Worm (Caenorhabditis elegans): ENCODE results near the gene tsp-14.

tsp-14 gene

ce11 chrX:4844765-4845164 lies 32.0 kb downstream of the tsp-14 start:
- TF ChIP-seq irx-1 (tag; optimal IDR thresholded peaks at IDR 0.05) (no peak), F16B12.6 (tag; optimal IDR thresholded peaks at IDR 0.05) (no peak), C16A3.4 (tag; optimal IDR thresholded peaks at IDR 0.05) (no peak), fkh-8 (tag; optimal IDR thresholded peaks at IDR 0.05) (no peak), nhr-84 (tag; optimal IDR thresholded peaks at IDR 0.05) (no peak), C04F5.9 (tag; optimal IDR thresholded peaks at IDR 0.05) (no peak), mab-9 (GFP tag; IDR thresholded peaks at IDR 0.05) (no peak)

- TF ChIP-seq nhr-85 (tag) (no peak), unc-30 (tag; optimal IDR thresholded peaks at IDR 0.05) (no peak), nhr-28 (tag; optimal IDR thresholded peaks at IDR 0.05) (no peak), ets-5 (GFP tag; IDR thresholded peaks at IDR 0.05) (no peak), egl-13 (tag; optimal IDR thresholded peaks at IDR 0.05) (no peak), egl-27 (tag; optimal IDR thresholded peaks at IDR 0.05) (no peak), snpc-4 (tag; optimal IDR thresholded peaks at IDR 0.05) (no peak), ceh-8 (GFP tag; optimal IDR thresholded peaks at IDR 0.05) (no peak), nhr-12 (tag; optimal IDR thresholded peaks at IDR 0.05) (no peak), snu-23 (GFP tag; optimal IDR thresholded peaks at IDR 0.05) (no peak), irx-1 (tag; optimal IDR thresholded peaks at IDR 0.05) (no peak), ceh-90 (tag; optimal IDR thresholded peaks at IDR 0.05) (no peak), C04F5.9 (tag; optimal IDR thresholded peaks at IDR 0.05) (no peak)
Observed at ce11 chrX:4842305-4842704, 34.5 kb downstream of the tsp-14 start.

DNA sequence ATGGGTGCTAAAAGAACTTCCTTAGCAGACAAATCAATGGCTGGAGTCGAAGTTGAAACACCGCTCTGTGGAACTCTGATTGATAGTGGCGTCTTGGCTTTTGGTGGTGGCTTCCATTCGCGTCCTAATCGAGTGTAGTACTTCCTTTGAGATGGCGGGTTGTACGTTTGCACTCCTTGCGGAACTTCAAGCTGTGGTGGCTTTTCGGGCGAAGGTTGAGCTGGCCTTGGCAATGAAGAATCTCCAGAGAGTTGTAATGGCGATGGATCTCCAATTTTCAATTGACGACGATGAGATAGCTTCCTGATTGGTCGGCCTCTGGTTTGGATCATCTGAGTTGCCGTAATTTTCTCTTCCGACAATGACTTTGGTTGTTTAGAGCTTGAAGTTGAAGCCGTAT lies 36.1 kb downstream of the tsp-14 start:
- TF ChIP-seq jun-1 (tag; optimal IDR thresholded peaks at IDR 0.05) (no peak), nhr-12 (tag; optimal IDR thresholded peaks at IDR 0.05) (no peak), efl-1 (optimal IDR thresholded peaks at IDR 0.05) (no peak), efl-1 (GFP tag; optimal IDR thresholded peaks at IDR 0.05 in 1 of 2) (no peak), lin-13 (GFP tag; optimal IDR thresholded peaks at IDR 0.05) (no peak)

- no peak for TF ChIP-seq pax-3 (tag; optimal IDR thresholded peaks at IDR 0.05)
- peak; percentile 64 for TF ChIP-seq elt-2 (tag; optimal IDR thresholded peaks at IDR 0.05)
Observed at ce11 chrX:4822262-4822661, 54.5 kb downstream of the tsp-14 start, which contains the start of gene R08E3.1. TSS of gene R08E3.1 (plus strand) at chrX:4822647.

- TF ChIP-seq elt-2 (tag; optimal IDR thresholded peaks at IDR 0.05) = peak; percentile 33
- no peak for TF ChIP-seq fkh-10 (GFP tag; optimal IDR thresholded peaks at IDR 0.05)
Observed at ce11 chrX:4821602-4822001, 55.2 kb downstream of the tsp-14 start.

- no peak for TF ChIP-seq ceh-90 (tag; optimal IDR thresholded peaks at IDR 0.05)
- TF ChIP-seq hlh-4 (tag; optimal IDR thresholded peaks at IDR 0.05) = no peak
- TF ChIP-seq zip-4 (GFP tag; optimal IDR thresholded peaks at IDR 0.05) = no peak
- TF ChIP-seq Y116A8C.19 (tag; optimal IDR thresholded peaks at IDR 0.05; ENCODE audit: borderline replicate concordance) = no peak
- TF ChIP-seq mab-9 (GFP tag; IDR thresholded peaks at IDR 0.05) = no peak
- TF ChIP-seq nhr-11 (tag; optimal IDR thresholded peaks at IDR 0.05) = no peak
- TF ChIP-seq nhr-20 (tag; optimal IDR thresholded peaks at IDR 0.05) = peak; percentile 10
- TF ChIP-seq dpl-1 (GFP tag; optimal IDR thresholded peaks at IDR 0.05) = no peak
- no peak for TF ChIP-seq F16B12.6 (tag; optimal IDR thresholded peaks at IDR 0.05)
- TF ChIP-seq unc-130 (tag; optimal IDR thresholded peaks at IDR 0.05) = no peak
- TF ChIP-seq sptf-1 (tag; optimal IDR thresholded peaks at IDR 0.05) = no peak
- no peak for TF ChIP-seq rnt-1 (tag; optimal IDR thresholded peaks at IDR 0.05)
- TF ChIP-seq lin-35 (GFP tag; optimal IDR thresholded peaks at IDR 0.05) = peak in 1 of 2 experiments; percentile 27
- TF ChIP-seq pqm-1 (tag; optimal IDR thresholded peaks at IDR 0.05) = peak; percentile 87
- TF ChIP-seq mef-2 (tag; optimal IDR thresholded peaks at IDR 0.05) = no peak
- no peak for TF ChIP-seq mdl-1 (tag; optimal IDR thresholded peaks at IDR 0.05)
- no peak for TF ChIP-seq grh-1 (GFP tag; IDR thresholded peaks at IDR 0.05)
- peak; percentile 73 for TF ChIP-seq elt-2 (tag; optimal IDR thresholded peaks at IDR 0.05)
- TF ChIP-seq ama-1 (optimal IDR thresholded peaks at IDR 0.05) = no peak
Observed at ce11 chrX:4818872-4819271, 57.9 kb downstream of the tsp-14 start.
